Fruit fly (Drosophila melanogaster) whole organism, embryonic: Measurements from ENCODE around the gene CG10970.
A peak's percentile ranks its signal among the peaks of the same experiment; 100 is the strongest.

ENCODE experiments used
- Atf-2 ChIP-seq: fragments of 200-800 bp; sonication (Bioruptor generic); optimal IDR thresholded peaks from 2 replicates; lab custom pipeline; 2016; ENCODE audit warnings: missing biosample characterization, missing genetic modification characterization
- Atf6 ChIP-seq: fragments of 200-800 bp; sonication (Bioruptor generic); IDR thresholded peaks from 2 replicates; pipeline ENCODE4 v1.3.6; 2022; ENCODE audit warnings: missing biosample characterization, missing genetic modification characterization
- Blimp-1 ChIP-seq: fragments of 200-800 bp; sonication (Bioruptor generic); optimal IDR thresholded peaks from 3 replicates; lab custom pipeline; 2018; ENCODE audit warnings: missing biosample characterization, missing genetic modification characterization, mild to moderate bottlenecking, moderate library complexity, missing genetic modification reagents
- CG10321 ChIP-seq: fragments of 200-800 bp; sonication (Bioruptor generic); IDR thresholded peaks from 2 replicates; pipeline ENCODE4 v1.3.6; 2022; ENCODE audit warnings: missing biosample characterization, missing genetic modification characterization
- CG10543 ChIP-seq: fragments of 200-800 bp; sonication (Bioruptor generic); optimal IDR thresholded peaks from 3 replicates; lab custom pipeline; 2017; ENCODE audit warnings: missing biosample characterization, mild to moderate bottlenecking, missing genetic modification characterization, moderate library complexity
- CG10959 ChIP-seq: fragments of 200-800 bp; sonication (Bioruptor generic); IDR thresholded peaks from 2 replicates; pipeline ENCODE4 v1.3.6; 2022; ENCODE audit warnings: missing biosample characterization, missing genetic modification characterization
- CG11085 ChIP-seq: fragments of 200-800 bp; sonication (Bioruptor generic); IDR thresholded peaks from 2 replicates; pipeline ENCODE4 v1.3.6; 2022; ENCODE audit warnings: missing biosample characterization, missing genetic modification characterization
- CG14441 ChIP-seq: fragments of 200-800 bp; sonication (Bioruptor generic); IDR thresholded peaks from 2 replicates; pipeline ENCODE4 v1.3.6; 2022; ENCODE audit warnings: missing biosample characterization, missing genetic modification characterization
- CG1647 ChIP-seq: fragments of 200-800 bp; sonication (Bioruptor generic); optimal IDR thresholded peaks from 3 replicates; lab custom pipeline; 2016; ENCODE audit warnings: missing biosample characterization, missing genetic modification characterization
- CG17186 ChIP-seq: fragments of 200-800 bp; sonication (Bioruptor generic); optimal IDR thresholded peaks from 3 replicates; lab custom pipeline; 2017; ENCODE audit warnings: missing biosample characterization, missing genetic modification reagents, missing genetic modification characterization
- CG17802 ChIP-seq: fragments of 200-800 bp; sonication (Bioruptor generic); optimal IDR thresholded peaks from 2 replicates; lab custom pipeline; 2018; ENCODE audit warnings: missing biosample characterization, mild to moderate bottlenecking, missing genetic modification characterization, moderate library complexity
- CG1832 ChIP-seq: fragments of 200-800 bp; sonication (Bioruptor generic); optimal IDR thresholded peaks from 2 replicates; lab custom pipeline; 2017; ENCODE audit warnings: missing biosample characterization, mild to moderate bottlenecking, missing genetic modification characterization, inconsistent platforms
- CG18599 ChIP-seq: fragments of 200-800 bp; sonication (Bioruptor generic); optimal IDR thresholded peaks from 3 replicates; lab custom pipeline; 2017; ENCODE audit warnings: missing biosample characterization, missing genetic modification characterization, mild to moderate bottlenecking, moderate library complexity, missing genetic modification reagents
- CG32532 ChIP-seq: fragments of 200-800 bp; sonication (Bioruptor generic); IDR thresholded peaks from 2 replicates; pipeline ENCODE4 v1.3.6; 2022; ENCODE audit warnings: missing biosample characterization, missing genetic modification characterization
- CG33557 ChIP-seq: fragments of 200-800 bp; sonication (Bioruptor generic); optimal IDR thresholded peaks from 2 replicates; lab custom pipeline; 2019; ENCODE audit warnings: missing biosample characterization, mild to moderate bottlenecking, missing genetic modification characterization, moderate library complexity
- CG4424 ChIP-seq: fragments of 200-800 bp; sonication (Bioruptor generic); optimal IDR thresholded peaks from 3 replicates; lab custom pipeline; 2016; ENCODE audit warnings: missing biosample characterization, missing genetic modification characterization
- CG6654 ChIP-seq: fragments of 200-800 bp; sonication (Bioruptor generic); optimal IDR thresholded peaks from 2 replicates; lab custom pipeline; 2017; ENCODE audit warnings: missing biosample characterization, mild to moderate bottlenecking, missing genetic modification characterization
- CG6765 ChIP-seq: fragments of 200-800 bp; sonication (Bioruptor generic); optimal IDR thresholded peaks from 3 replicates; lab custom pipeline; 2017; ENCODE audit warnings: missing biosample characterization, mild to moderate bottlenecking, missing genetic modification characterization
- CG7372 ChIP-seq: fragments of 200-800 bp; sonication (Bioruptor generic); IDR thresholded peaks from 2 replicates; pipeline ENCODE4 v1.3.6; 2022; ENCODE audit warnings: missing biosample characterization, missing genetic modification characterization
- CG8924 ChIP-seq: fragments of 200-800 bp; optimal IDR thresholded peaks from 3 replicates; lab custom pipeline; 2019; ENCODE audit warnings: missing biosample characterization, mild to moderate bottlenecking, missing genetic modification characterization, moderate library complexity
- CG9215 ChIP-seq: fragments of 200-800 bp; sonication (Bioruptor generic); IDR thresholded peaks from 2 replicates; pipeline ENCODE4 v1.3.6; 2022; ENCODE audit warnings: missing biosample characterization, missing genetic modification characterization
- Deaf1 ChIP-seq: fragments of 200-800 bp; optimal IDR thresholded peaks from 3 replicates; lab custom pipeline; 2019; ENCODE audit warnings: missing biosample characterization, mild to moderate bottlenecking, missing genetic modification characterization, moderate library complexity
- Doc2 ChIP-seq: fragments of 200-800 bp; sonication (Bioruptor generic); IDR thresholded peaks from 2 replicates; pipeline ENCODE4 v1.3.6; 2022; ENCODE audit warnings: missing biosample characterization, missing genetic modification characterization
- Drgx ChIP-seq: fragments of 200-800 bp; sonication (Bioruptor generic); IDR thresholded peaks from 2 replicates; pipeline ENCODE4 v1.3.6; 2022; ENCODE audit warnings: missing biosample characterization, missing genetic modification characterization
- H15 ChIP-seq: fragments of 200-800 bp; sonication (Bioruptor generic); IDR thresholded peaks from 3 replicates; pipeline ENCODE4 v1.3.6; 2022; ENCODE audit warnings: missing biosample characterization, missing genetic modification characterization
- HLH3B ChIP-seq: fragments of 200-800 bp; sonication (Bioruptor generic); IDR thresholded peaks from 2 replicates; pipeline ENCODE4 v1.3.6; 2022; ENCODE audit warnings: missing biosample characterization, missing genetic modification characterization
- HLH4C ChIP-seq: fragments of 200-800 bp; sonication (Bioruptor generic); IDR thresholded peaks from 3 replicates; pipeline ENCODE4 v1.3.6; 2022; ENCODE audit warnings: missing biosample characterization, missing genetic modification characterization; ENCODE audit not compliant: partially characterized antibody
- Hand ChIP-seq: fragments of 200-800 bp; sonication (Bioruptor generic); optimal IDR thresholded peaks from 2 replicates; lab custom pipeline; 2017; ENCODE audit warnings: mild to moderate bottlenecking, missing biosample characterization, missing genetic modification reagents, missing genetic modification characterization
- Kr ChIP-seq: fragments of 200-800 bp; sonication (Bioruptor generic); optimal IDR thresholded peaks from 2 replicates; lab custom pipeline; 2017; ENCODE audit warnings: missing biosample characterization, mild to moderate bottlenecking, missing genetic modification characterization
- Lhr ChIP-seq: fragments of 200-800 bp; sonication (Bioruptor generic); optimal IDR thresholded peaks from 3 replicates; lab custom pipeline; 2017; ENCODE audit warnings: mild to moderate bottlenecking, missing biosample characterization, missing genetic modification reagents, missing genetic modification characterization
- MTF-1 ChIP-seq: fragments of 200-800 bp; sonication (Bioruptor generic); optimal IDR thresholded peaks from 2 replicates; lab custom pipeline; 2018; ENCODE audit warnings: missing biosample characterization, mild to moderate bottlenecking, missing genetic modification characterization, borderline replicate concordance
- Sin3A ChIP-seq: fragments of >200 bp; optimal IDR thresholded peaks from 2 replicates; lab custom pipeline; 2018
- Stat92E ChIP-seq, 3 experiments: fragments of >200 bp in 2 of 3; fragments of 200-800 bp in 1 of 3; sonication (Bioruptor generic) in 1 of 3; optimal IDR thresholded peaks; 2 replicates each; lab custom pipeline; 2017 to 2019; ENCODE audit warnings: missing biosample characterization in 3 of 3, missing genetic modification characterization in 3 of 3, mild to moderate bottlenecking in 1 of 3, moderate library complexity in 1 of 3
- Xrp1 ChIP-seq: fragments of 200-800 bp; sonication (Bioruptor generic); IDR thresholded peaks from 2 replicates; pipeline ENCODE4 v1.3.6; 2022; ENCODE audit warnings: missing biosample characterization, missing genetic modification characterization
- ash1 ChIP-seq: fragments of 200-800 bp; sonication (Bioruptor generic); optimal IDR thresholded peaks from 2 replicates; lab custom pipeline; 2018; ENCODE audit warnings: missing biosample characterization, mild to moderate bottlenecking, missing genetic modification characterization
- bowl ChIP-seq: fragments of 200-800 bp; sonication (Bioruptor generic); IDR thresholded peaks from 2 replicates; pipeline ENCODE4 v1.3.6; 2022; ENCODE audit warnings: missing biosample characterization, missing genetic modification characterization
- disco-r ChIP-seq: fragments of 200-800 bp; sonication (Bioruptor generic); optimal IDR thresholded peaks from 2 replicates; lab custom pipeline; 2016; ENCODE audit warnings: missing biosample characterization, missing genetic modification characterization
- dysf ChIP-seq: fragments of 200-800 bp; sonication (Bioruptor generic); IDR thresholded peaks from 3 replicates; pipeline ENCODE4 v1.3.6; 2022; ENCODE audit warnings: missing biosample characterization, missing genetic modification characterization
- fd102C ChIP-seq: fragments of 200-800 bp; sonication (Bioruptor generic); optimal IDR thresholded peaks from 2 replicates; lab custom pipeline; 2018; ENCODE audit warnings: missing biosample characterization, mild to moderate bottlenecking, missing genetic modification characterization, moderate library complexity
- fu2 ChIP-seq: fragments of 200-800 bp; sonication (Bioruptor generic); optimal IDR thresholded peaks from 2 replicates; lab custom pipeline; 2016; ENCODE audit warnings: missing biosample characterization, missing genetic modification characterization
- gsb-n ChIP-seq: fragments of 200-800 bp; sonication (Bioruptor generic); optimal IDR thresholded peaks from 3 replicates; lab custom pipeline; 2018; ENCODE audit warnings: missing biosample characterization, mild to moderate bottlenecking, missing genetic modification characterization
- knrl ChIP-seq: fragments of 200-800 bp; sonication (Bioruptor generic); IDR thresholded peaks from 3 replicates; pipeline ENCODE4 v1.3.6; 2022; ENCODE audit warnings: missing biosample characterization, missing genetic modification characterization; ENCODE audit not compliant: partially characterized antibody
- mirr ChIP-seq: fragments of 200-800 bp; sonication (Bioruptor generic); optimal IDR thresholded peaks from 3 replicates; lab custom pipeline; 2018; ENCODE audit warnings: missing biosample characterization, mild to moderate bottlenecking, missing genetic modification characterization
- mld ChIP-seq: fragments of 200-800 bp; sonication (Bioruptor generic); IDR thresholded peaks from 3 replicates; pipeline ENCODE4 v1.3.6; 2022; ENCODE audit warnings: missing biosample characterization, missing genetic modification characterization; ENCODE audit not compliant: partially characterized antibody
- schlank ChIP-seq: fragments of 200-800 bp; sonication (Bioruptor generic); optimal IDR thresholded peaks from 2 replicates; lab custom pipeline; 2018; ENCODE audit warnings: missing biosample characterization, mild to moderate bottlenecking, missing genetic modification characterization
- sob ChIP-seq: fragments of 200-800 bp; sonication (Bioruptor generic); IDR thresholded peaks from 2 replicates; pipeline ENCODE4 v1.3.6; 2022; ENCODE audit warnings: missing biosample characterization, missing genetic modification characterization
- ttk ChIP-seq: fragments of 200-800 bp; sonication (Bioruptor generic); IDR thresholded peaks from 2 replicates; pipeline ENCODE4 v2.1.2; 2022; ENCODE audit warnings: missing biosample characterization, missing genetic modification characterization
- twi ChIP-seq: fragments of 200-800 bp; optimal IDR thresholded peaks from 2 replicates; lab custom pipeline; 2019; ENCODE audit warnings: missing biosample characterization, mild to moderate bottlenecking, missing genetic modification characterization, moderate library complexity
- unpg ChIP-seq: fragments of 200-800 bp; sonication (Bioruptor generic); optimal IDR thresholded peaks from 3 replicates; lab custom pipeline; 2018; ENCODE audit warnings: missing biosample characterization, mild to moderate bottlenecking, missing genetic modification characterization, moderate library complexity
- vvl ChIP-seq: fragments of 200-800 bp; sonication (Bioruptor generic); IDR thresholded peaks from 2 replicates; pipeline ENCODE4 v1.3.6; 2022; ENCODE audit warnings: missing biosample characterization, missing genetic modification characterization
- wdn ChIP-seq: fragments of 200-800 bp; sonication (Bioruptor generic); IDR thresholded peaks from 2 replicates; pipeline ENCODE4 v1.3.6; 2022; ENCODE audit warnings: missing biosample characterization, missing genetic modification characterization

Gene CG10970

dm6 chrX:9060078-9060477, 11.1 kb downstream of the CG10970 start (continued):
- TF ChIP-seq Atf6 (GFP tag; lab: Robert Waterston, UW) (peak; percentile 70; the same call in 1 of the 2 replicates), CG4424 (peak; percentile 64), twi (tag; lab: Kevin White, UChicago) (no peak), CG1647 (peak; percentile 43), CG8924 (peak; percentile 86), bowl (GFP tag; lab: Robert Waterston, UW) (no peak), sob (GFP tag; lab: Robert Waterston, UW) (peak; percentile 69), Xrp1 (peak; percentile 60; the same call in 1 of the 2 replicates), CG10321 (GFP tag; lab: Robert Waterston, UW) (no peak), gsb-n (tag; lab: Kevin White, UChicago) (peak; percentile 55), unpg (peak; percentile 89), schlank (tag; lab: Kevin White, UChicago) (peak; percentile 21), Deaf1 (no peak), dysf (GFP tag; lab: Robert Waterston, UW) (peak; percentile 84), fd102C (GFP tag; lab: Kevin White, UChicago) (no peak), Stat92E (GFP tag; optimal IDR thresholded peaks at IDR 0.05; lab: Kevin White, UChicago) (no peak), CG9215 (no peak), disco-r (GFP tag; lab: Kevin White, UChicago) (no peak), CG11085 (GFP tag; lab: Robert Waterston, UW) (no peak), ttk (peak; percentile 56; the same call in 1 of the 2 replicates), CG32532 (GFP tag; lab: Robert Waterston, UW) (peak; percentile 49; the same call in 1 of the 2 replicates), CG1832 (no peak), Kr (no peak), CG6654 (GFP tag; lab: Kevin White, UChicago) (peak; percentile 23), CG14441 (peak; percentile 75), knrl (GFP tag; lab: Robert Waterston, UW) (no peak), MTF-1 (GFP tag; lab: Kevin White, UChicago) (peak; percentile 22), Blimp-1 (GFP tag; lab: Kevin White, UChicago) (peak; percentile 80), mirr (GFP tag; lab: Kevin White, UChicago) (no peak), CG10543 (GFP tag; lab: Kevin White, UChicago) (no peak), CG33557 (GFP tag; lab: Kevin White, UChicago) (no peak), CG6765 (GFP tag; lab: Kevin White, UChicago) (no peak), Sin3A (no peak), CG17186 (GFP tag; lab: Kevin White, UChicago) (no peak), mld (GFP tag; lab: Robert Waterston, UW) (no peak), HLH3B (peak; percentile 81), CG17802 (tag; lab: Kevin White, UChicago) (peak; percentile 46), Drgx (GFP tag; lab: Robert Waterston, UW) (peak; percentile 87), Doc2 (peak; percentile 14; the same call in 1 of the 2 replicates), vvl (GFP tag; lab: Robert Waterston, UW) (peak; percentile 86), HLH4C (GFP tag; lab: Robert Waterston, UW) (no peak), fu2 (GFP tag; lab: Kevin White, UChicago) (no peak), ash1 (GFP tag; lab: Kevin White, UChicago) (no peak), H15 (GFP tag; lab: Robert Waterston, UW) (peak; percentile 57; the same call in 2 of the 3 replicates), CG18599 (GFP tag; lab: Kevin White, UChicago) (peak; percentile 79), CG10959 (GFP tag; lab: Robert Waterston, UW) (peak; percentile 50; the same call in 1 of the 2 replicates), Hand (GFP tag; lab: Kevin White, UChicago) (no peak), Lhr (GFP tag; lab: Kevin White, UChicago) (peak; percentile 22), wdn (GFP tag; lab: Robert Waterston, UW) (peak; percentile 46; the same call in 1 of the 2 replicates), Atf-2 (peak; percentile 24), CG7372 (GFP tag; lab: Robert Waterston, UW) (peak; percentile 33; the same call in 1 of the 2 replicates)
